Fruit fly (Drosophila melanogaster) whole organism, prepupa: ENCODE results near the gene mof.

Source experiments
- Blimp-1 ChIP-seq: fragments of 200-800 bp; sonication (Bioruptor generic); optimal IDR thresholded peaks from 3 replicates; lab custom pipeline; 2017; ENCODE audit warnings: missing biosample characterization, missing genetic modification characterization, mild to moderate bottlenecking, moderate library complexity, missing genetic modification reagents
- CG10631 ChIP-seq: fragments of 200-800 bp; sonication (Bioruptor generic); optimal IDR thresholded peaks from 2 replicates; lab custom pipeline; 2016; ENCODE audit warnings: missing biosample characterization, missing genetic modification characterization
- CG10669 ChIP-seq: fragments of 200-800 bp; sonication (Bioruptor generic); optimal IDR thresholded peaks from 3 replicates; lab custom pipeline; 2018; ENCODE audit warnings: missing biosample characterization, mild to moderate bottlenecking, missing genetic modification characterization, moderate library complexity
- CG11294 ChIP-seq: fragments of 200-800 bp; sonication (Bioruptor generic); IDR thresholded peaks from 2 replicates; pipeline ENCODE4 v1.3.6; 2022; ENCODE audit warnings: missing biosample characterization, missing genetic modification characterization
- CG11762 ChIP-seq: fragments of 200-800 bp; sonication (Bioruptor generic); optimal IDR thresholded peaks from 3 replicates; lab custom pipeline; 2016; ENCODE audit warnings: missing biosample characterization, missing genetic modification characterization; ENCODE audit not compliant: insufficient read depth
- CG11902 ChIP-seq: fragments of 200-800 bp; sonication (Bioruptor generic); optimal IDR thresholded peaks from 3 replicates; lab custom pipeline; 2016; ENCODE audit warnings: missing biosample characterization, missing genetic modification characterization
- CG15336 ChIP-seq: fragments of 200-800 bp; sonication (Bioruptor generic); IDR thresholded peaks from 2 replicates; pipeline ENCODE4 v1.3.6; 2022; ENCODE audit warnings: missing biosample characterization, missing genetic modification characterization
- CG1621 ChIP-seq: fragments of 200-800 bp; sonication (Bioruptor generic); optimal IDR thresholded peaks from 3 replicates; lab custom pipeline; 2018; ENCODE audit warnings: missing biosample characterization, mild to moderate bottlenecking, missing genetic modification characterization
- CG16779 ChIP-seq: fragments of 200-800 bp; sonication (Bioruptor generic); optimal IDR thresholded peaks from 3 replicates; lab custom pipeline; 2017; ENCODE audit warnings: missing biosample characterization, mild to moderate bottlenecking, missing genetic modification characterization
- CG3032 ChIP-seq: fragments of 200-800 bp; optimal IDR thresholded peaks from 2 replicates; lab custom pipeline; 2019; ENCODE audit warnings: missing biosample characterization, mild to moderate bottlenecking, missing genetic modification characterization, moderate library complexity
- CG31627 ChIP-seq: fragments of 200-800 bp; sonication (Bioruptor generic); optimal IDR thresholded peaks from 3 replicates; lab custom pipeline; 2016; ENCODE audit warnings: missing biosample characterization, missing genetic modification characterization
- CG32006 ChIP-seq: fragments of 200-800 bp; sonication (Bioruptor generic); optimal IDR thresholded peaks from 3 replicates; lab custom pipeline; 2017; ENCODE audit warnings: missing biosample characterization, mild to moderate bottlenecking, missing genetic modification characterization
- CG3919 ChIP-seq: fragments of 200-800 bp; sonication (Bioruptor generic); optimal IDR thresholded peaks from 3 replicates; lab custom pipeline; 2016; ENCODE audit warnings: missing biosample characterization, missing genetic modification characterization
- CG4318 ChIP-seq: fragments of 200-800 bp; sonication (Bioruptor generic); optimal IDR thresholded peaks from 3 replicates; lab custom pipeline; 2017; ENCODE audit warnings: missing biosample characterization, mild to moderate bottlenecking, missing genetic modification characterization
- CG6163 ChIP-seq: fragments of 200-800 bp; sonication (Bioruptor generic); IDR thresholded peaks from 3 replicates; pipeline ENCODE4 v1.3.6; 2022; ENCODE audit warnings: missing biosample characterization, missing genetic modification characterization
- CG6276 ChIP-seq: fragments of 200-800 bp; sonication (Bioruptor generic); optimal IDR thresholded peaks from 2 replicates; lab custom pipeline; 2017; ENCODE audit warnings: missing biosample characterization, mild to moderate bottlenecking, missing genetic modification characterization
- CG6808 ChIP-seq: fragments of 200-800 bp; sonication (Bioruptor generic); optimal IDR thresholded peaks from 3 replicates; lab custom pipeline; 2017; ENCODE audit warnings: missing biosample characterization, missing genetic modification characterization, mild to moderate bottlenecking, moderate library complexity, missing genetic modification reagents
- CG6854 ChIP-seq: fragments of 200-800 bp; sonication (Bioruptor generic); optimal IDR thresholded peaks from 2 replicates; lab custom pipeline; 2017; ENCODE audit warnings: missing biosample characterization, mild to moderate bottlenecking, missing genetic modification characterization
- CG7368 ChIP-seq: fragments of 200-800 bp; sonication (Bioruptor generic); optimal IDR thresholded peaks from 3 replicates; lab custom pipeline; 2016; ENCODE audit warnings: missing biosample characterization, missing genetic modification characterization
- CG8119 ChIP-seq: fragments of 200-800 bp; sonication (Bioruptor generic); IDR thresholded peaks from 3 replicates; pipeline ENCODE4 v1.3.6; 2022; ENCODE audit warnings: missing biosample characterization, missing genetic modification characterization
- CG8319 ChIP-seq: fragments of 200-800 bp; sonication (Bioruptor generic); optimal IDR thresholded peaks from 3 replicates; lab custom pipeline; 2016; ENCODE audit warnings: missing biosample characterization, missing genetic modification characterization
- CG9139 ChIP-seq: fragments of 200-800 bp; sonication (Bioruptor generic); optimal IDR thresholded peaks from 3 replicates; lab custom pipeline; 2017; ENCODE audit warnings: missing biosample characterization, mild to moderate bottlenecking, missing genetic modification characterization
- Eip78C ChIP-seq: fragments of 200-800 bp; sonication (Bioruptor generic); peaks from one replicate; lab custom pipeline; 2016; ENCODE audit warnings: missing biosample characterization, missing genetic modification characterization
- Eip93F ChIP-seq: fragments of 200-800 bp; sonication (Bioruptor generic); optimal IDR thresholded peaks from 2 replicates; lab custom pipeline; 2016; ENCODE audit warnings: missing biosample characterization, mild to moderate bottlenecking, missing genetic modification characterization
- Ets96B ChIP-seq: fragments of 200-800 bp; optimal IDR thresholded peaks from 2 replicates; lab custom pipeline; 2019; ENCODE audit warnings: missing biosample characterization, mild to moderate bottlenecking, missing genetic modification characterization, moderate library complexity
- Gug ChIP-seq: fragments of 200-800 bp; sonication (Bioruptor generic); IDR thresholded peaks from 2 replicates; pipeline ENCODE4 v1.3.6; 2022; ENCODE audit warnings: missing biosample characterization, missing genetic modification characterization
- Hr38 ChIP-seq: sonication (Bioruptor generic); optimal IDR thresholded peaks from 2 replicates; lab custom pipeline; 2016; ENCODE audit warnings: missing biosample characterization, missing genetic modification characterization
- Hr39 ChIP-seq: fragments of 200-800 bp; sonication (Bioruptor generic); optimal IDR thresholded peaks from 2 replicates; lab custom pipeline; 2016; ENCODE audit warnings: missing biosample characterization, missing genetic modification characterization
- Hr4 ChIP-seq: fragments of 200-800 bp; sonication (Bioruptor generic); optimal IDR thresholded peaks from 3 replicates; lab custom pipeline; 2016; ENCODE audit warnings: missing biosample characterization, missing genetic modification characterization
- Lpt ChIP-seq: fragments of 200-800 bp; sonication (Bioruptor generic); optimal IDR thresholded peaks from 3 replicates; lab custom pipeline; 2016; ENCODE audit warnings: missing biosample characterization, missing genetic modification characterization
- Met ChIP-seq: fragments of 200-800 bp; sonication (Bioruptor generic); optimal IDR thresholded peaks from 3 replicates; lab custom pipeline; 2016; ENCODE audit warnings: missing biosample characterization, missing genetic modification characterization
- OdsH ChIP-seq: fragments of 200-800 bp; sonication (Bioruptor generic); optimal IDR thresholded peaks from 3 replicates; lab custom pipeline; 2016; ENCODE audit warnings: missing biosample characterization, missing genetic modification characterization
- Smox ChIP-seq: fragments of 200-800 bp; sonication (Bioruptor generic); optimal IDR thresholded peaks from 3 replicates; lab custom pipeline; 2016; ENCODE audit warnings: missing biosample characterization, missing genetic modification characterization
- Sox102F ChIP-seq: fragments of 200-800 bp; sonication (Bioruptor generic); optimal IDR thresholded peaks from 2 replicates; lab custom pipeline; 2016; ENCODE audit warnings: missing biosample characterization, mild to moderate bottlenecking, missing genetic modification characterization
- Sox14 ChIP-seq: fragments of 200-800 bp; sonication (Bioruptor generic); optimal IDR thresholded peaks from 3 replicates; lab custom pipeline; 2016; ENCODE audit warnings: missing biosample characterization, missing genetic modification characterization
- Sox15 ChIP-seq: fragments of 200-800 bp; sonication (Bioruptor generic); optimal IDR thresholded peaks from 3 replicates; lab custom pipeline; 2016; ENCODE audit warnings: missing biosample characterization, missing genetic modification characterization
- acj6 ChIP-seq: fragments of 200-800 bp; sonication (Bioruptor generic); optimal IDR thresholded peaks from 3 replicates; lab custom pipeline; 2016; ENCODE audit warnings: missing biosample characterization, missing genetic modification characterization
- dac ChIP-seq: fragments of 200-800 bp; sonication (Bioruptor generic); optimal IDR thresholded peaks from 2 replicates; lab custom pipeline; 2017; ENCODE audit warnings: missing biosample characterization, mild to moderate bottlenecking, missing genetic modification characterization
- eg ChIP-seq: fragments of 200-800 bp; sonication (Bioruptor generic); IDR thresholded peaks from 3 replicates; pipeline ENCODE4 v1.3.6; 2022; ENCODE audit warnings: missing biosample characterization, missing genetic modification characterization
- esn ChIP-seq: fragments of 200-800 bp; sonication (Bioruptor generic); optimal IDR thresholded peaks from 2 replicates; lab custom pipeline; 2016; ENCODE audit warnings: missing biosample characterization, mild to moderate bottlenecking, missing genetic modification characterization, moderate library complexity
- fd59A ChIP-seq: fragments of 200-800 bp; sonication (Bioruptor generic); optimal IDR thresholded peaks from 2 replicates; lab custom pipeline; 2017; ENCODE audit warnings: missing biosample characterization, mild to moderate bottlenecking, missing genetic modification characterization, missing genetic modification reagents
- fd85E ChIP-seq: fragments of 200-800 bp; sonication (Bioruptor generic); optimal IDR thresholded peaks from 3 replicates; lab custom pipeline; 2016; ENCODE audit warnings: missing biosample characterization, missing genetic modification characterization
- fkh ChIP-seq: fragments of 200-800 bp; sonication (Bioruptor generic); optimal IDR thresholded peaks from 3 replicates; lab custom pipeline; 2017; ENCODE audit warnings: missing biosample characterization, mild to moderate bottlenecking, missing genetic modification characterization, moderate library complexity
- lz ChIP-seq: fragments of 200-800 bp; sonication (Bioruptor generic); optimal IDR thresholded peaks from 3 replicates; lab custom pipeline; 2016; ENCODE audit warnings: missing biosample characterization, missing genetic modification characterization
- net ChIP-seq: fragments of 200-800 bp; sonication (Bioruptor generic); optimal IDR thresholded peaks from 3 replicates; lab custom pipeline; 2016; ENCODE audit warnings: missing biosample characterization, missing genetic modification characterization
- pdm3 ChIP-seq: fragments of 200-800 bp; sonication (Bioruptor generic); optimal IDR thresholded peaks from 3 replicates; lab custom pipeline; 2016; ENCODE audit warnings: missing biosample characterization, missing genetic modification characterization
- salr ChIP-seq, 2 experiments: fragments of 200-800 bp; sonication (Bioruptor generic); optimal IDR thresholded peaks; 3 replicates each; lab custom pipeline; 2016 to 2018; ENCODE audit warnings: missing biosample characterization in 2 of 2, missing genetic modification characterization in 2 of 2, mild to moderate bottlenecking in 1 of 2
- spab ChIP-seq: fragments of 200-800 bp; sonication (Bioruptor generic); optimal IDR thresholded peaks from 2 replicates; lab custom pipeline; 2017; ENCODE audit warnings: missing biosample characterization, mild to moderate bottlenecking, missing genetic modification characterization, missing genetic modification reagents
- ss ChIP-seq, 2 experiments: fragments of 200-800 bp; sonication (Bioruptor generic); optimal IDR thresholded peaks; 2 replicates in 1 of 2; 3 replicates in 1 of 2; lab custom pipeline; 2017 to 2018; ENCODE audit warnings: mild to moderate bottlenecking in 2 of 2, missing biosample characterization in 2 of 2, missing genetic modification characterization in 2 of 2, moderate library complexity in 1 of 2
- svp ChIP-seq: fragments of 200-800 bp; sonication (Bioruptor generic); peaks from one replicate; lab custom pipeline; 2016; ENCODE audit warnings: missing biosample characterization, missing genetic modification characterization
- vri ChIP-seq: fragments of 200-800 bp; sonication (Bioruptor generic); optimal IDR thresholded peaks from 3 replicates; lab custom pipeline; 2016; ENCODE audit warnings: missing biosample characterization, mild to moderate bottlenecking, missing genetic modification characterization

mof gene

dm6 chrX:5884294-5884693, 7.6 kb upstream of the mof start:
- TF ChIP-seq vri (GFP tag; lab: Kevin White, UChicago), result peak; percentile 81
- TF ChIP-seq dac (GFP tag; lab: Kevin White, UChicago), result no peak

dm6 chrX:5883394-5883793, 6.7 kb upstream of the mof start:
- TF ChIP-seq CG8319 (GFP tag; lab: Kevin White, UChicago), result no peak
- TF ChIP-seq lz (GFP tag; lab: Kevin White, UChicago), result peak; percentile 42
- TF ChIP-seq Eip93F, result no peak
- TF ChIP-seq ss (GFP tag; optimal IDR thresholded peaks at IDR 0.05; lab: Kevin White, UChicago), result no peak
- TF ChIP-seq CG6854 (GFP tag; lab: Kevin White, UChicago), result no peak
- TF ChIP-seq fd59A (GFP tag; lab: Kevin White, UChicago), result no peak
- TF ChIP-seq CG10631 (GFP tag; lab: Kevin White, UChicago), result no peak
- TF ChIP-seq CG11762 (GFP tag; lab: Kevin White, UChicago), result no peak
- no peak for TF ChIP-seq dac (GFP tag; lab: Kevin White, UChicago)
- no peak for TF ChIP-seq CG6163 (GFP tag; lab: Robert Waterston, UW)
- peak; percentile 14 for TF ChIP-seq CG3032
- no peak for TF ChIP-seq CG8119 (GFP tag; lab: Robert Waterston, UW)
- TF ChIP-seq svp (GFP tag; lab: Kevin White, UChicago), result peak; percentile 28
- peak; percentile 22 for TF ChIP-seq pdm3 (GFP tag; lab: Kevin White, UChicago)
- no peak for TF ChIP-seq spab (GFP tag; lab: Kevin White, UChicago)
- TF ChIP-seq CG16779 (tag; lab: Kevin White, UChicago), result no peak
- peak; percentile 50 for TF ChIP-seq CG31627 (GFP tag; lab: Kevin White, UChicago)
- TF ChIP-seq Ets96B (tag; lab: Kevin White, UChicago), result no peak
- no peak for TF ChIP-seq Blimp-1 (GFP tag; lab: Kevin White, UChicago)
- TF ChIP-seq fkh (GFP tag; lab: Kevin White, UChicago), result no peak
- TF ChIP-seq Sox14 (GFP tag; lab: Kevin White, UChicago), result peak; percentile 32
- TF ChIP-seq CG6808 (GFP tag; lab: Kevin White, UChicago), result peak; percentile 21
- no peak for TF ChIP-seq CG9139 (GFP tag; lab: Kevin White, UChicago)
- no peak for TF ChIP-seq fd85E
- peak; percentile 8 for TF ChIP-seq acj6 (GFP tag; lab: Kevin White, UChicago)
- TF ChIP-seq Met (GFP tag; lab: Kevin White, UChicago), result peak; percentile 27
- no peak for TF ChIP-seq Smox
- no peak for TF ChIP-seq CG7368 (GFP tag; lab: Kevin White, UChicago)
- TF ChIP-seq CG3919, result no peak
- TF ChIP-seq net (GFP tag; lab: Kevin White, UChicago), result no peak
- TF ChIP-seq Hr39 (GFP tag; lab: Kevin White, UChicago), result peak; percentile 45
- TF ChIP-seq Hr38, result no peak
- TF ChIP-seq CG1621 (tag; lab: Kevin White, UChicago), result no peak
- no peak for TF ChIP-seq CG11294 (GFP tag; lab: Robert Waterston, UW)
- no peak for TF ChIP-seq CG32006 (GFP tag; lab: Kevin White, UChicago)
- TF ChIP-seq vri (GFP tag; lab: Kevin White, UChicago), result peak; percentile 19
- TF ChIP-seq Sox15 (GFP tag; lab: Kevin White, UChicago), result no peak
- TF ChIP-seq Hr4 (GFP tag; lab: Kevin White, UChicago), result no peak
- TF ChIP-seq esn (GFP tag; lab: Kevin White, UChicago), result peak; percentile 31
- TF ChIP-seq Eip78C (GFP tag; lab: Kevin White, UChicago), result peak; percentile 57
- TF ChIP-seq CG10669 (GFP tag; lab: Kevin White, UChicago), result no peak
- no peak for TF ChIP-seq CG11902 (GFP tag; lab: Kevin White, UChicago)
- no peak for TF ChIP-seq CG4318 (GFP tag; lab: Kevin White, UChicago)
- TF ChIP-seq CG15336 (GFP tag; lab: Robert Waterston, UW), result no peak
- TF ChIP-seq eg (GFP tag; lab: Robert Waterston, UW), result no peak
- TF ChIP-seq Gug (GFP tag; lab: Robert Waterston, UW), result no peak
- no peak for TF ChIP-seq salr (GFP tag; optimal IDR thresholded peaks at IDR 0.05; lab: Kevin White, UChicago)
- TF ChIP-seq Lpt (GFP tag; lab: Kevin White, UChicago), result no peak
- TF ChIP-seq CG6276 (GFP tag; lab: Kevin White, UChicago), result no peak
- no peak for TF ChIP-seq OdsH (GFP tag; lab: Kevin White, UChicago)
- peak; percentile 9 for TF ChIP-seq Sox102F
